Fruit fly (Drosophila melanogaster) whole organism, wandering third instar larva: ENCODE measurements around the gene CG8861.

Source experiments
- Abd-B ChIP-seq: fragments of >200 bp; optimal IDR thresholded peaks from 2 replicates; lab custom pipeline; 2017; ENCODE audit warnings: missing biosample characterization, missing genetic modification characterization
- CG32264 ChIP-seq: fragments of 200-800 bp; sonication (Bioruptor generic); optimal IDR thresholded peaks from 2 replicates; lab custom pipeline; 2016; ENCODE audit warnings: missing biosample characterization, missing genetic modification characterization
- CG9705 ChIP-seq: fragments of 200-800 bp; sonication (Bioruptor generic); optimal IDR thresholded peaks from 2 replicates; lab custom pipeline; 2018; ENCODE audit warnings: missing biosample characterization, mild to moderate bottlenecking, missing genetic modification characterization
- Dfd ChIP-seq: fragments of >200 bp; optimal IDR thresholded peaks from 2 replicates; lab custom pipeline; 2017; ENCODE audit warnings: missing biosample characterization, missing genetic modification characterization
- Dif ChIP-seq: fragments of 200-275, 200-300 bp; sonication (Bioruptor generic); optimal IDR thresholded peaks from 2 replicates; lab custom pipeline; 2018; ENCODE audit warnings: missing biosample characterization, missing genetic modification characterization; ENCODE audit not compliant: partially characterized antibody
- GATAd ChIP-seq: sonication (Bioruptor generic); optimal IDR thresholded peaks from 2 replicates; lab custom pipeline; 2016; ENCODE audit warnings: missing biosample characterization, missing genetic modification characterization
- HLH106 ChIP-seq: fragments of 200-800 bp; optimal IDR thresholded peaks from 3 replicates; lab custom pipeline; 2019; ENCODE audit warnings: missing biosample characterization, mild to moderate bottlenecking, missing genetic modification characterization, moderate library complexity
- Hnf4 ChIP-seq: fragments of 200-800 bp; sonication (Bioruptor generic); optimal IDR thresholded peaks from 2 replicates; lab custom pipeline; 2016; ENCODE audit warnings: missing biosample characterization, mild to moderate bottlenecking, missing genetic modification characterization
- Hr83 ChIP-seq: fragments of 200-300 bp; sonication (Bioruptor generic); optimal IDR thresholded peaks from 2 replicates; lab custom pipeline; 2016; ENCODE audit warnings: missing biosample characterization, mild to moderate bottlenecking, missing genetic modification characterization, moderate library complexity; ENCODE audit not compliant: poor library complexity, severe bottlenecking
- Jra ChIP-seq: sonication (Bioruptor generic); optimal IDR thresholded peaks from 2 replicates; lab custom pipeline; 2016; ENCODE audit warnings: missing biosample characterization, missing genetic modification characterization
- Mio ChIP-seq: sonication (Bioruptor generic); optimal IDR thresholded peaks from 2 replicates; lab custom pipeline; 2016; ENCODE audit warnings: missing biosample characterization, missing genetic modification characterization
- Myc ChIP-seq: fragments of >200 bp; optimal IDR thresholded peaks from 2 replicates; lab custom pipeline; 2017
- N ChIP-seq: fragments of >200 bp; optimal IDR thresholded peaks from 2 replicates; lab custom pipeline; 2018; ENCODE audit warnings: missing biosample characterization, missing external identifiers, missing genetic modification characterization
- OdsH ChIP-seq: fragments of 200-800 bp; sonication (Bioruptor generic); optimal IDR thresholded peaks from 2 replicates; lab custom pipeline; 2016; ENCODE audit warnings: missing biosample characterization, mild to moderate bottlenecking, missing genetic modification characterization
- Rel ChIP-seq, 2 experiments: fragments of 200-800 bp; sonication (Bioruptor generic) in 1 of 2; optimal IDR thresholded peaks; 2 replicates in 1 of 2; 3 replicates in 1 of 2; lab custom pipeline; 2016 to 2019; ENCODE audit warnings: mild to moderate bottlenecking in 2 of 2, missing biosample characterization in 2 of 2, missing genetic modification characterization in 2 of 2, moderate library complexity in 1 of 2
- Sp1 ChIP-seq: fragments of 200-800 bp; sonication (Bioruptor generic); optimal IDR thresholded peaks from 3 replicates; lab custom pipeline; 2019; ENCODE audit warnings: missing biosample characterization, mild to moderate bottlenecking, missing genetic modification characterization, moderate library complexity
- Vsx2 ChIP-seq: fragments of 200-300, 225-300 bp; sonication (Bioruptor generic); optimal IDR thresholded peaks from 2 replicates; lab custom pipeline; 2018; ENCODE audit warnings: missing biosample characterization, missing genetic modification characterization; ENCODE audit not compliant: partially characterized antibody
- br ChIP-seq: fragments of 200-800 bp; sonication (Bioruptor generic); optimal IDR thresholded peaks from 2 replicates; lab custom pipeline; 2016; ENCODE audit warnings: missing biosample characterization, missing genetic modification characterization
- brk ChIP-seq: fragments of 200-800 bp; sonication (Bioruptor generic); optimal IDR thresholded peaks from 2 replicates; lab custom pipeline; 2016; ENCODE audit warnings: missing biosample characterization, mild to moderate bottlenecking, missing genetic modification characterization
- dl ChIP-seq, 2 experiments: fragments of 175-275, 200-275 bp in 1 of 2; fragments of 200-275 bp in 1 of 2; sonication (Bioruptor generic); optimal IDR thresholded peaks; lab custom pipeline; 2018; ENCODE audit warnings: mild to moderate bottlenecking in 2 of 2, missing biosample characterization in 2 of 2, missing genetic modification characterization in 2 of 2, moderate library complexity in 2 of 2; ENCODE audit not compliant: partially characterized antibody in 2 of 2, insufficient read depth in 1 of 2
- dmrt93B ChIP-seq: fragments of 200-800 bp; sonication (Bioruptor generic); optimal IDR thresholded peaks from 2 replicates; lab custom pipeline; 2018; ENCODE audit warnings: missing biosample characterization, mild to moderate bottlenecking, missing genetic modification characterization
- dsf ChIP-seq: sonication (Bioruptor generic); optimal IDR thresholded peaks from 2 replicates; lab custom pipeline; 2016; ENCODE audit warnings: missing biosample characterization, missing genetic modification characterization, borderline replicate concordance
- ey ChIP-seq: fragments of 200-800 bp; sonication (Bioruptor generic); optimal IDR thresholded peaks from 2 replicates; lab custom pipeline; 2016; ENCODE audit warnings: missing biosample characterization, missing genetic modification characterization
- foxo ChIP-seq, 2 experiments: fragments of 200-800 bp; sonication (Bioruptor generic); optimal IDR thresholded peaks; 2 replicates in 1 of 2; 3 replicates in 1 of 2; lab custom pipeline; 2016 to 2017; ENCODE audit warnings: missing biosample characterization in 2 of 2, missing genetic modification characterization in 2 of 2
- fru ChIP-seq: fragments of 200-800 bp; sonication (Bioruptor generic); optimal IDR thresholded peaks from 3 replicates; lab custom pipeline; 2016; ENCODE audit warnings: missing biosample characterization, mild to moderate bottlenecking, missing genetic modification characterization
- h ChIP-seq: fragments of 200-800 bp; sonication (Bioruptor generic); optimal IDR thresholded peaks from 3 replicates; lab custom pipeline; 2016; ENCODE audit warnings: missing biosample characterization, mild to moderate bottlenecking, missing genetic modification characterization
- jim ChIP-seq: fragments of 175-275, 200-325 bp; sonication (Bioruptor generic); optimal IDR thresholded peaks from 2 replicates; lab custom pipeline; 2016; ENCODE audit warnings: missing biosample characterization, mild to moderate bottlenecking, missing genetic modification characterization
- pan ChIP-seq: fragments of >200 bp; optimal IDR thresholded peaks from 2 replicates; lab custom pipeline; 2017
- psq ChIP-seq: fragments of 200-800 bp; sonication (Bioruptor generic); optimal IDR thresholded peaks from 3 replicates; lab custom pipeline; 2017; ENCODE audit warnings: missing biosample characterization, mild to moderate bottlenecking, missing genetic modification characterization, moderate library complexity
- rgr ChIP-seq: fragments of 200-800 bp; sonication (Bioruptor generic); optimal IDR thresholded peaks from 3 replicates; lab custom pipeline; 2016; ENCODE audit warnings: missing biosample characterization, mild to moderate bottlenecking, missing genetic modification characterization
- sage ChIP-seq: fragments of 200-800 bp; sonication (Bioruptor generic); optimal IDR thresholded peaks from 2 replicates; lab custom pipeline; 2016; ENCODE audit warnings: missing biosample characterization, mild to moderate bottlenecking, missing genetic modification characterization
- sv ChIP-seq: fragments of 200-800 bp; sonication (Bioruptor generic); optimal IDR thresholded peaks from 3 replicates; lab custom pipeline; 2016; ENCODE audit warnings: missing biosample characterization, missing genetic modification characterization
- tai ChIP-seq: sonication (Bioruptor generic); optimal IDR thresholded peaks from 2 replicates; lab custom pipeline; 2016; ENCODE audit warnings: missing biosample characterization, missing genetic modification characterization
- usp ChIP-seq: fragments of >200 bp; optimal IDR thresholded peaks from 2 replicates; lab custom pipeline; 2017; ENCODE audit warnings: missing biosample characterization, missing genetic modification characterization
- woc ChIP-seq: sonication (Bioruptor generic); optimal IDR thresholded peaks from 2 replicates; lab custom pipeline; 2016; ENCODE audit warnings: missing biosample characterization, mild to moderate bottlenecking, missing genetic modification characterization

The CG8861 gene

dm6 chr3R:9245576-9246200 lies 82.6 kb downstream of the CG8861 start, which contains the start of gene Vps15:
Vps15 (minus strand) TSS chr3R:9245869.
- TF ChIP-seq h: peak; percentile 75
- TF ChIP-seq brk (GFP tag; lab: Kevin White, UChicago): peak; percentile 85
- TF ChIP-seq HLH106 (tag; lab: Kevin White, UChicago): peak; percentile 79
- TF ChIP-seq br: peak; percentile 33
- TF ChIP-seq fru (GFP tag; lab: Kevin White, UChicago): peak; percentile 74
- TF ChIP-seq Dfd: no peak
- peak; percentile 30 for TF ChIP-seq psq (GFP tag; lab: Kevin White, UChicago)
- TF ChIP-seq dmrt93B (GFP tag; lab: Kevin White, UChicago): peak; percentile 25
- TF ChIP-seq OdsH: peak; percentile 73
- no peak for TF ChIP-seq dl (GFP tag; optimal IDR thresholded peaks at IDR 0.05; lab: Kevin White, UChicago; ENCODE audit: insufficient read depth in 1 of 2, partially characterized antibody in 2 of 2)
- peak; percentile 79 for TF ChIP-seq Sp1 (GFP tag; lab: Kevin White, UChicago)
- peak in 1 of 2 experiments; percentile 72 for TF ChIP-seq foxo (GFP tag; optimal IDR thresholded peaks at IDR 0.05; lab: Kevin White, UChicago)
- TF ChIP-seq usp (GFP tag; lab: Kevin White, UChicago): no peak
- no peak for TF ChIP-seq Rel (GFP tag; optimal IDR thresholded peaks at IDR 0.05; lab: Kevin White, UChicago)
- peak; percentile 37 for TF ChIP-seq Rel (tag; optimal IDR thresholded peaks at IDR 0.05; lab: Kevin White, UChicago)
- peak; percentile 82 for TF ChIP-seq woc (GFP tag; lab: Kevin White, UChicago)
- TF ChIP-seq rgr: peak; percentile 71
- no peak for TF ChIP-seq CG32264
- TF ChIP-seq Vsx2 (GFP tag; lab: Kevin White, UChicago): no peak
- TF ChIP-seq sv (GFP tag; lab: Kevin White, UChicago): peak; percentile 19
- no peak for TF ChIP-seq Myc (lab: Kevin White, UChicago)
- no peak for TF ChIP-seq Hr83
- no peak for TF ChIP-seq Abd-B (GFP tag; lab: Kevin White, UChicago)
- TF ChIP-seq Hnf4 (GFP tag; lab: Kevin White, UChicago): peak; percentile 86
- peak; percentile 56 for TF ChIP-seq Jra (GFP tag; lab: Kevin White, UChicago)
- peak; percentile 6 for TF ChIP-seq GATAd (GFP tag; lab: Kevin White, UChicago)
- TF ChIP-seq N (GFP tag; lab: Kevin White, UChicago): no peak
- TF ChIP-seq Dif (GFP tag; lab: Kevin White, UChicago): no peak
- TF ChIP-seq sage (GFP tag; lab: Kevin White, UChicago): peak; percentile 28
- TF ChIP-seq tai (GFP tag; lab: Kevin White, UChicago): no peak
- peak; percentile 38 for TF ChIP-seq dsf (GFP tag; lab: Kevin White, UChicago)
- peak; percentile 51 for TF ChIP-seq CG9705 (GFP tag; lab: Kevin White, UChicago)
- TF ChIP-seq ey (GFP tag; lab: Kevin White, UChicago): peak; percentile 73
- TF ChIP-seq pan (lab: Kevin White, UChicago): no peak
- TF ChIP-seq Mio (GFP tag; lab: Kevin White, UChicago): no peak
- no peak for TF ChIP-seq jim
